Fruit fly (Drosophila melanogaster) whole organism, wandering third instar larva: ENCODE data around the gene RFeSP.

ENCODE experiments used
- Abd-B ChIP-seq: fragments of >200 bp; optimal IDR thresholded peaks from 2 replicates; lab custom pipeline; 2017; ENCODE audit warnings: missing biosample characterization, missing genetic modification characterization
- CG32264 ChIP-seq: fragments of 200-800 bp; sonication (Bioruptor generic); optimal IDR thresholded peaks from 2 replicates; lab custom pipeline; 2016; ENCODE audit warnings: missing biosample characterization, missing genetic modification characterization
- CG9705 ChIP-seq: fragments of 200-800 bp; sonication (Bioruptor generic); optimal IDR thresholded peaks from 2 replicates; lab custom pipeline; 2018; ENCODE audit warnings: missing biosample characterization, mild to moderate bottlenecking, missing genetic modification characterization
- CrebA ChIP-seq: fragments of 200-800 bp; sonication (Bioruptor generic); optimal IDR thresholded peaks from 2 replicates; lab custom pipeline; 2016; ENCODE audit warnings: missing biosample characterization, mild to moderate bottlenecking, missing genetic modification characterization, borderline replicate concordance
- Dfd ChIP-seq: fragments of >200 bp; optimal IDR thresholded peaks from 2 replicates; lab custom pipeline; 2017; ENCODE audit warnings: missing biosample characterization, missing genetic modification characterization
- Dif ChIP-seq: fragments of 200-275, 200-300 bp; sonication (Bioruptor generic); optimal IDR thresholded peaks from 2 replicates; lab custom pipeline; 2018; ENCODE audit warnings: missing biosample characterization, missing genetic modification characterization; ENCODE audit not compliant: partially characterized antibody
- GATAd ChIP-seq: sonication (Bioruptor generic); optimal IDR thresholded peaks from 2 replicates; lab custom pipeline; 2016; ENCODE audit warnings: missing biosample characterization, missing genetic modification characterization
- HLH106 ChIP-seq: fragments of 200-800 bp; optimal IDR thresholded peaks from 3 replicates; lab custom pipeline; 2019; ENCODE audit warnings: missing biosample characterization, mild to moderate bottlenecking, missing genetic modification characterization, moderate library complexity
- Hnf4 ChIP-seq: fragments of 200-800 bp; sonication (Bioruptor generic); optimal IDR thresholded peaks from 2 replicates; lab custom pipeline; 2016; ENCODE audit warnings: missing biosample characterization, mild to moderate bottlenecking, missing genetic modification characterization
- Hr78 ChIP-seq: fragments of >200 bp; optimal IDR thresholded peaks from 2 replicates; lab custom pipeline; 2017; ENCODE audit warnings: missing biosample characterization, missing genetic modification characterization
- Hr83 ChIP-seq: fragments of 200-300 bp; sonication (Bioruptor generic); optimal IDR thresholded peaks from 2 replicates; lab custom pipeline; 2016; ENCODE audit warnings: missing biosample characterization, mild to moderate bottlenecking, missing genetic modification characterization, moderate library complexity; ENCODE audit not compliant: poor library complexity, severe bottlenecking
- Jra ChIP-seq: sonication (Bioruptor generic); optimal IDR thresholded peaks from 2 replicates; lab custom pipeline; 2016; ENCODE audit warnings: missing biosample characterization, missing genetic modification characterization
- Mio ChIP-seq: sonication (Bioruptor generic); optimal IDR thresholded peaks from 2 replicates; lab custom pipeline; 2016; ENCODE audit warnings: missing biosample characterization, missing genetic modification characterization
- Myc ChIP-seq: fragments of >200 bp; optimal IDR thresholded peaks from 2 replicates; lab custom pipeline; 2017
- N ChIP-seq: fragments of >200 bp; optimal IDR thresholded peaks from 2 replicates; lab custom pipeline; 2018; ENCODE audit warnings: missing biosample characterization, missing external identifiers, missing genetic modification characterization
- Rel ChIP-seq, 2 experiments: fragments of 200-800 bp; sonication (Bioruptor generic) in 1 of 2; optimal IDR thresholded peaks; 2 replicates in 1 of 2; 3 replicates in 1 of 2; lab custom pipeline; 2016 to 2019; ENCODE audit warnings: mild to moderate bottlenecking in 2 of 2, missing biosample characterization in 2 of 2, missing genetic modification characterization in 2 of 2, moderate library complexity in 1 of 2
- Vsx2 ChIP-seq: fragments of 200-300, 225-300 bp; sonication (Bioruptor generic); optimal IDR thresholded peaks from 2 replicates; lab custom pipeline; 2018; ENCODE audit warnings: missing biosample characterization, missing genetic modification characterization; ENCODE audit not compliant: partially characterized antibody
- dl ChIP-seq, 2 experiments: fragments of 175-275, 200-275 bp in 1 of 2; fragments of 200-275 bp in 1 of 2; sonication (Bioruptor generic); optimal IDR thresholded peaks; lab custom pipeline; 2018; ENCODE audit warnings: mild to moderate bottlenecking in 2 of 2, missing biosample characterization in 2 of 2, missing genetic modification characterization in 2 of 2, moderate library complexity in 2 of 2; ENCODE audit not compliant: partially characterized antibody in 2 of 2, insufficient read depth in 1 of 2
- dmrt93B ChIP-seq: fragments of 200-800 bp; sonication (Bioruptor generic); optimal IDR thresholded peaks from 2 replicates; lab custom pipeline; 2018; ENCODE audit warnings: missing biosample characterization, mild to moderate bottlenecking, missing genetic modification characterization
- dsf ChIP-seq: sonication (Bioruptor generic); optimal IDR thresholded peaks from 2 replicates; lab custom pipeline; 2016; ENCODE audit warnings: missing biosample characterization, missing genetic modification characterization, borderline replicate concordance
- fru ChIP-seq: fragments of 200-800 bp; sonication (Bioruptor generic); optimal IDR thresholded peaks from 3 replicates; lab custom pipeline; 2016; ENCODE audit warnings: missing biosample characterization, mild to moderate bottlenecking, missing genetic modification characterization
- h ChIP-seq: fragments of 200-800 bp; sonication (Bioruptor generic); optimal IDR thresholded peaks from 3 replicates; lab custom pipeline; 2016; ENCODE audit warnings: missing biosample characterization, mild to moderate bottlenecking, missing genetic modification characterization
- jim ChIP-seq: fragments of 175-275, 200-325 bp; sonication (Bioruptor generic); optimal IDR thresholded peaks from 2 replicates; lab custom pipeline; 2016; ENCODE audit warnings: missing biosample characterization, mild to moderate bottlenecking, missing genetic modification characterization
- lola ChIP-seq: fragments of >200 bp; optimal IDR thresholded peaks from 2 replicates; lab custom pipeline; 2017; ENCODE audit warnings: missing biosample characterization, missing genetic modification characterization
- pan ChIP-seq: fragments of >200 bp; optimal IDR thresholded peaks from 2 replicates; lab custom pipeline; 2017
- psq ChIP-seq: fragments of 200-800 bp; sonication (Bioruptor generic); optimal IDR thresholded peaks from 3 replicates; lab custom pipeline; 2017; ENCODE audit warnings: missing biosample characterization, mild to moderate bottlenecking, missing genetic modification characterization, moderate library complexity
- tai ChIP-seq: sonication (Bioruptor generic); optimal IDR thresholded peaks from 2 replicates; lab custom pipeline; 2016; ENCODE audit warnings: missing biosample characterization, missing genetic modification characterization
- usp ChIP-seq: fragments of >200 bp; optimal IDR thresholded peaks from 2 replicates; lab custom pipeline; 2017; ENCODE audit warnings: missing biosample characterization, missing genetic modification characterization
- woc ChIP-seq: sonication (Bioruptor generic); optimal IDR thresholded peaks from 2 replicates; lab custom pipeline; 2016; ENCODE audit warnings: missing biosample characterization, mild to moderate bottlenecking, missing genetic modification characterization

Gene RFeSP

DNA sequence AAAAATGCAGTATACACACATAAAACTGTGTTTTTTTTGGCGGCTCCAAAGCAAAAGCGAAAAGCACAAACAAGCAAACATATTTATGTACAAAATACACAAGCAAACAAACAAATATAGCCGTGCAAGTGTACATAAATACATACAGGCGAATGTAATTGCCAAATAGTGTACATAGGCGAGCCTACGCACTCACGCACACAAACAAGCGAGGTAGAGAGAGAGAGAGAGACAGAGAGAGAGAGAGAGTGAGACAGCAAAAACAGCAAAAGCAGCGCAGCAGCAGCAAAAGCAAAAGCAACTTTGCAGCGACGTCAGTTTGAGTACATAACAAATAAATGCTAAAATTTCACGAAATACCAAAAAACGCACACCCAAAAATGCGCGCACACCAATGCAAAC, 34.7 kb upstream of the RFeSP start:
- TF ChIP-seq Dfd: peak; percentile 7
- no peak for TF ChIP-seq woc (GFP tag; lab: Kevin White, UChicago)
- peak; percentile 17 for TF ChIP-seq N (GFP tag; lab: Kevin White, UChicago)
- no peak for TF ChIP-seq jim (GFP tag; lab: Kevin White, UChicago)
- no peak for TF ChIP-seq Jra
- TF ChIP-seq fru (GFP tag; lab: Kevin White, UChicago): no peak
- TF ChIP-seq pan: no peak
- no peak for TF ChIP-seq CG9705 (GFP tag; lab: Kevin White, UChicago)

DNA sequence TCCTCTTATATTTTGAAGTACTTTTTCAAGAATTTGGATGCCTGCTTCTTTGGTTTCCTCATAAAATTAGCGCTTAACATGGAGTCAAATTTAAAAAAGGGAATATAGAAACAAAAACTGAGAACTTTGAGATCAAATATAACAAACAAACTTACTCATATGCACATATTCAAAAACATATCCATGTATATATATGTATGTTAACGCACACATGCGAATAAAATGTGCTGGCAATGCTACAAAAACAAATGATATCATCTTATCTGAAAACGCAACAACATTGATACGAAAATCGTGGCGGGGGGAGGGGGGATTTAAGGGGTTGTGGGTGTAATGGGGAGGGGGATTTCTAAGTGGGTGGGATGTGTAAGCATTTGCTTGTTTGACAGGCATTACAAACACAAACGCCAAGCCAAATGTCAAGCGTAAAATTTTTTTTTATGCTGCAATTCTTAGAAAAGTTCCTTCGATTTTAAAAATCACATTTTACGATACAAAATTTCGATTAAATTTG, 34.1 kb upstream of the RFeSP start:
- TF ChIP-seq Dif (GFP tag; lab: Kevin White, UChicago) (no peak), Jra (no peak), h (GFP tag; lab: Kevin White, UChicago) (no peak)

DNA sequence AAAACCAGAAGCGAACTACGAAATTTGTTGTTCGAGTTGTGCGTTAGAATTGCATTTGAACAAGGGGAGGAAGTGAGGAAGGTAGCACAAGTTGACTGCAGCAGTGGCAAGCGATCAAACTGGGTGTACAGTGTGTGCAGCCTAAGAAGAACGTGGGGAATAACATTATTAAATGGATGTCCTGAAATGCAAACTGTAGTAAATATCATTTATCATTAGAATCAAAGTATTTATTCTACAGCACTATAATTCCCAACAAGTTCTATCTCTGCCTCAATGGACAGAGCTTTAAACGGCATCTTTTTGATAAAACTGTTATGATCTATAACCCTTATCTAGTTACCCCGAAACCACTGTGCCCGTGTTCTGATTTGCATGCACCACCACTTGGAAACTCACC, 32.5 kb upstream of the RFeSP start:
- no peak for TF ChIP-seq fru (GFP tag; lab: Kevin White, UChicago)
- TF ChIP-seq tai (GFP tag; lab: Kevin White, UChicago): no peak
- no peak for TF ChIP-seq h (GFP tag; lab: Kevin White, UChicago)
- no peak for TF ChIP-seq lola (GFP tag; lab: Kevin White, UChicago)
- TF ChIP-seq CrebA: no peak
- no peak for TF ChIP-seq Mio (GFP tag; lab: Kevin White, UChicago)
- TF ChIP-seq Myc (lab: Kevin White, UChicago): no peak
- TF ChIP-seq HLH106 (tag; lab: Kevin White, UChicago): no peak
- no peak for TF ChIP-seq Dif (GFP tag; lab: Kevin White, UChicago)
- no peak for TF ChIP-seq Hr78 (GFP tag; lab: Kevin White, UChicago)
- no peak for TF ChIP-seq Abd-B
- TF ChIP-seq dl (GFP tag; optimal IDR thresholded peaks at IDR 0.05; lab: Kevin White, UChicago; ENCODE audit: insufficient read depth in 1 of 2, partially characterized antibody in 2 of 2): no peak
- TF ChIP-seq CG32264: no peak
- TF ChIP-seq Rel (GFP tag; optimal IDR thresholded peaks at IDR 0.05; lab: Kevin White, UChicago): no peak
- no peak for TF ChIP-seq Rel (tag; optimal IDR thresholded peaks at IDR 0.05; lab: Kevin White, UChicago)
- no peak for TF ChIP-seq jim (GFP tag; lab: Kevin White, UChicago)
- TF ChIP-seq, all 38 proteins: peak for 0

DNA sequence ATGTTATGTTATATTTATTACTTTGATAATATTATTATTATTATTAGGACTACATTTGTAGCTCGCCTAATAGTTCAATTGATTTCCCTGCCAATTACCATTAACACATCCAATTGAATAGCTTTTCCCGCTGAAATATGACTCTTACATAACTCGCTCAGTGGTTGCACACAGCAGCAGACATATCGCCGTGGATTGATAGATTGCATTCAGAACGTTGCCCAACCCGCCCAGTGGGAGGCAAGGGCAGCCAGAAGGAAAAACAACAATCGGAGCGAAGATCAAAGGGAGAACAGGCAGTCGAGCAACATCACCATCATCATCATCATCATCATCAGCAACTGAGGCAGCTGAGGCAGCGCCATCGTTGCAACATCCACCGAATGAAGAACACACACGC, 32.1 kb upstream of the RFeSP start:
- no peak for TF ChIP-seq dmrt93B (GFP tag; lab: Kevin White, UChicago)
- no peak for TF ChIP-seq Vsx2 (GFP tag; lab: Kevin White, UChicago)
- no peak for TF ChIP-seq tai (GFP tag; lab: Kevin White, UChicago)
- TF ChIP-seq Hr78 (GFP tag; lab: Kevin White, UChicago): no peak
- no peak for TF ChIP-seq dsf (GFP tag; lab: Kevin White, UChicago)
- TF ChIP-seq Hnf4 (GFP tag; lab: Kevin White, UChicago): no peak
- no peak for TF ChIP-seq woc (GFP tag; lab: Kevin White, UChicago)
- TF ChIP-seq Hr83 (GFP tag; lab: Kevin White, UChicago): no peak
- TF ChIP-seq Mio (GFP tag; lab: Kevin White, UChicago): no peak
- TF ChIP-seq, all 38 proteins: peak for 0

DNA sequence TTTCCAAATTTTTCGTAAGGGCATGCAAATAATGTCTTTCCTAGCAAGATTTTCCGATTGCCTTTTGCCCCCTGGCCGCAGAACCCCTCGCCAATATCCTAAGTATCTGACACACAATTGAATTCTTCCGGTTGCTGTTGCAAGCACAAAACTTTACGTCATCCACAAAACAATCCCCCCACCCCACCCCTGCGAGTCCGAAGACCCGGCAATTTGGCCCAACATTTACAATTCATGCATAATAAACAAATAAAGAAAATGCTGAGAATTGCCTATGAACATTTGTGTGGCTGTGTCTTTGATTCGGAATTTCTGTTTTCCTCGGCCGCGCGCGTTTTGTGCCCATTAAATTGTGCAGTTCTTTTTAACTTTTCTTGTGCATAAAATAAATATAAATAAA, 31.4 kb upstream of the RFeSP start:
- TF ChIP-seq usp (GFP tag; lab: Kevin White, UChicago): no peak
- no peak for TF ChIP-seq tai (GFP tag; lab: Kevin White, UChicago)
- TF ChIP-seq CG32264: no peak
- TF ChIP-seq Hr78 (GFP tag; lab: Kevin White, UChicago): no peak
- TF ChIP-seq Dfd: no peak
- TF ChIP-seq Hr83 (GFP tag; lab: Kevin White, UChicago): no peak
- TF ChIP-seq, all 38 proteins: peak for 0

DNA sequence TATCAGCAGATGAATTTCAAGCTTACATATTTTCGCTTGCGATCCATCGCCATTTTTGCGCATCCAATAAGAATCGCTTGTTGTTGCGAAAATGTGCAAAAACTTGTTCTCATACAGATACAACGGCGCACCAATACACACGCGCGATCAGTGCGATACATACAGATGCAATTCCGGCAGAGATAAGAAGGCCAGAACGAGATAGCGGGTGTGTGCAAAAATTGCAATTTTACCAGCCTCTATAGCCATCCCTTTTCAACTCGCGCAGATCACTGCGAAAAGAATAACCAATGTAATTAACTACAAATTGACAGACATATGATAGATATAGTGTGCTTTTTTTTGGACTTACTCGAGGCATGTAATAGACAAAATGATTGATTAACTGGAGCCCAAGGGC, 30.4 kb upstream of the RFeSP start:
- peak; percentile 96 for TF ChIP-seq N (GFP tag; lab: Kevin White, UChicago)
- TF ChIP-seq Hr78 (GFP tag; lab: Kevin White, UChicago): peak; percentile 64
- peak in 1 of 2 experiments; percentile 29 for TF ChIP-seq dl (GFP tag; optimal IDR thresholded peaks at IDR 0.05; lab: Kevin White, UChicago; ENCODE audit: insufficient read depth in 1 of 2, partially characterized antibody in 2 of 2)
- no peak for TF ChIP-seq psq (GFP tag; lab: Kevin White, UChicago)
- TF ChIP-seq GATAd (GFP tag; lab: Kevin White, UChicago): peak; percentile 69
- TF ChIP-seq, all 38 proteins: peak for 4
